Worm (Caenorhabditis elegans) whole organism, L3 larva: Measurements from ENCODE around the gene Y105C5B.18.

Experiments used
- nhr-237 ChIP-seq: fragments of 150-350 bp; optimal IDR thresholded peaks from 2 replicates; lab custom pipeline; 2014; ENCODE audit warnings: missing biosample characterization, missing genetic modification characterization
- nhr-76 ChIP-seq: fragments of 150-350 bp; sonication (generic microtip); optimal IDR thresholded peaks from 5 replicates; lab custom pipeline; 2014; ENCODE audit warnings: missing biosample characterization, missing genetic modification characterization
- zag-1 ChIP-seq: fragments of 150-350 bp; optimal IDR thresholded peaks from 2 replicates; lab custom pipeline; 2014; ENCODE audit warnings: missing biosample characterization, missing genetic modification characterization

- TF ChIP-seq nhr-76 (no peak), nhr-237 (no peak), zag-1 (tag; lab: Kevin White, UChicago) (no peak)
Measured at ce11 chrIV:15991416-15991815, 27.0 kb downstream of the Y105C5B.18 start.
